Fruit fly (Drosophila melanogaster): ENCODE results near the gene CG4025.

The CG4025 gene

DNA sequence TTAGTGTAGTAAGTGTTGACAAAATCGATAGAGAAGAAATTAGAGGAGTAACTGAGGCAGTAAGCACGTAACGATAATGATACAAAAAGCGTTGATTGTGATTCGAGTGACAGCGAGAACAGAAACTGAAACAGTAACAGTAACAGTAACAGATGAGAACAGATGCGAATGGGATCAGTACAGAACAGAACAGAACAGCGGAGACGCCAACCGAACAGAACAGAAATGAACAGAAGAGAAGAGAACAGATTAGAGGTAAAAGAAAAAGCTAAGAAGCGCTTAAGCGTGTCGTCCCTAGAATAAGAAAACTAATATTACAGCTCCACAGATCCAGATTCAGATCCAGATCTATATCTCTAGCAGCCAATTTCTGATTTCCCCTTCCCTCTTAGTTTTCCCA is 35.9 kb downstream of the CG4025 start:
- TF ChIP-seq Eip78C (GFP tag) (no peak), CG15336 (GFP tag; IDR thresholded peaks at IDR 0.05) (no peak), Sox15 (GFP tag; optimal IDR thresholded peaks at IDR 0.05) (no peak), CG6163 (GFP tag; IDR thresholded peaks at IDR 0.05) (no peak), CG3919 (GFP tag; optimal IDR thresholded peaks at IDR 0.05) (no peak), CG1621 (tag; optimal IDR thresholded peaks at IDR 0.05) (no peak), Ets21C (GFP tag; optimal IDR thresholded peaks at IDR 0.05) (no peak), svp (GFP tag) (no peak), CG6854 (GFP tag; optimal IDR thresholded peaks at IDR 0.05) (no peak), fkh (GFP tag; optimal IDR thresholded peaks at IDR 0.05) (no peak), Sox14 (GFP tag; optimal IDR thresholded peaks at IDR 0.05) (no peak), CG6808 (GFP tag; optimal IDR thresholded peaks at IDR 0.05) (no peak), ss (GFP tag; optimal IDR thresholded peaks at IDR 0.05) (no peak), Eip75B (GFP tag; optimal IDR thresholded peaks at IDR 0.05) (no peak), achi (GFP tag; optimal IDR thresholded peaks at IDR 0.05) (no peak), topi (GFP tag; optimal IDR thresholded peaks at IDR 0.05) (no peak), CG3032 (tag; optimal IDR thresholded peaks at IDR 0.05) (no peak), Met (GFP tag; optimal IDR thresholded peaks at IDR 0.05) (no peak), CG11294 (GFP tag; IDR thresholded peaks at IDR 0.05) (no peak)

DNA sequence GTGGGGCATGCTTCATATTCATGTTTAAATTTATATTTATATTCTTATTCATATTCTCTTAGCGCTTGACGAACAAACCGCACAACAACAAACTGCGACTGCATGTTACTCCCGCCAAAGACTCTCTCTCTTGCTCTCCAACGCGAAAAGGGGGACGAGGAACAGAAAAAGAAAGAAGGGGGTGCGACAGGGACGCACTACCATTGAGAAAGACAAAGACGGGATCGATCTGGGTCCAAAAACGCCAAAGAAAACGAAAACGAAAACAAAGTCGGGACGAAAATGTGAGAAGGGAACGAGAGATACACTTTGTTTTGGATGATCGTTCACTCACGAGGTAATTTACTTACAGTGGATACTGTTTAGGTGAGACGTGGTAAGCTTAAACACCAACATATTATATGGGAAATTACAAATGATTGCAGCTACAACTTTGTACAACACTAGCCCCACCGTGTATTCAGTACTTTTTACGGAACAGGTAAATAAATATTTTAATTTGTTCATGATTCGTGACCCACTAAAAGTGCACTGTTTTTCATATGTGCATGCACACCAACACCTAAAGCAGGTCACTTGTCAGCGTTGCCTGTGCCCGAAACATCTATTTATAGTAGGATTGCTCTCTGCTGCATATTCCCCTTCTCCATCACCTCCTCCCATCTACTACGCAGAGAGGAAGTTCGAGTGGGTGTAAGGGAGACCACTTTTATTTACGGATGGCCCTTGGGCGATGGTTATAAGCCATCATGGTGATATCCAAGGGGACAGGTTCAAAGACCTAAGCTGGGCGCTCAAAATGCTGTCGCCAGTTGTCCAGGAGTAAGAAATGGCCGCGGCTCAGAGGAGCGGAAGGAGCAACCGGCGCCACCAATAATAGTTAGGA is 45.2 kb downstream of the CG4025 start:
- TF ChIP-seq CG6808 (GFP tag; optimal IDR thresholded peaks at IDR 0.05) (peak; percentile 74), fkh (GFP tag; optimal IDR thresholded peaks at IDR 0.05) (no peak), svp (GFP tag) (peak; percentile 94), Met (GFP tag; optimal IDR thresholded peaks at IDR 0.05) (peak; percentile 78), Eip75B (GFP tag; optimal IDR thresholded peaks at IDR 0.05) (peak; percentile 84), Sox14 (GFP tag; optimal IDR thresholded peaks at IDR 0.05) (peak; percentile 84), fd85E (GFP tag; optimal IDR thresholded peaks at IDR 0.05) (no peak), fd59A (GFP tag; optimal IDR thresholded peaks at IDR 0.05) (peak; percentile 68), CG15336 (GFP tag; IDR thresholded peaks at IDR 0.05) (peak; percentile 70), CG8632 (GFP tag; optimal IDR thresholded peaks at IDR 0.05) (peak; percentile 68), CG10631 (GFP tag; optimal IDR thresholded peaks at IDR 0.05) (peak; percentile 66), CG6276 (GFP tag; optimal IDR thresholded peaks at IDR 0.05) (no peak), CG6854 (GFP tag; optimal IDR thresholded peaks at IDR 0.05) (no peak), lz (GFP tag; optimal IDR thresholded peaks at IDR 0.05) (peak; percentile 73), spab (GFP tag; optimal IDR thresholded peaks at IDR 0.05) (peak; percentile 55), achi (GFP tag; optimal IDR thresholded peaks at IDR 0.05) (peak; percentile 70), ss (GFP tag; optimal IDR thresholded peaks at IDR 0.05) (peak; percentile 66 to 73), CG11294 (GFP tag; IDR thresholded peaks at IDR 0.05) (peak; percentile 34; the same call in 1 of the 2 replicates), CG4318 (GFP tag; optimal IDR thresholded peaks at IDR 0.05) (peak; percentile 34), dsx (GFP tag; optimal IDR thresholded peaks at IDR 0.05; ENCODE audit: poor library complexity, severe bottlenecking) (peak; percentile 66), CG16779 (tag; optimal IDR thresholded peaks at IDR 0.05) (no peak), topi (GFP tag; optimal IDR thresholded peaks at IDR 0.05) (peak; percentile 78), Gug (GFP tag; IDR thresholded peaks at IDR 0.05) (peak; percentile 48), CG6792 (GFP tag; optimal IDR thresholded peaks at IDR 0.05) (peak; percentile 73), Eip93F (GFP tag; optimal IDR thresholded peaks at IDR 0.05) (peak; percentile 57), CG31627 (GFP tag; optimal IDR thresholded peaks at IDR 0.05) (peak; percentile 68), Ets21C (GFP tag; optimal IDR thresholded peaks at IDR 0.05) (peak; percentile 59), Hr4 (GFP tag; optimal IDR thresholded peaks at IDR 0.05) (peak; percentile 71), cyc (GFP tag; optimal IDR thresholded peaks at IDR 0.05) (peak; percentile 70), CG34406 (GFP tag; optimal IDR thresholded peaks at IDR 0.05) (peak; percentile 68), CG1621 (tag; optimal IDR thresholded peaks at IDR 0.05) (peak; percentile 26), CG7368 (GFP tag; optimal IDR thresholded peaks at IDR 0.05) (peak; percentile 68), CG32006 (GFP tag; optimal IDR thresholded peaks at IDR 0.05) (peak; percentile 68), vri (GFP tag; optimal IDR thresholded peaks at IDR 0.05) (no peak), Hr39 (GFP tag; optimal IDR thresholded peaks at IDR 0.05) (peak; percentile 80), CG8319 (GFP tag; optimal IDR thresholded peaks at IDR 0.05) (peak; percentile 41), Smox (GFP tag; optimal IDR thresholded peaks at IDR 0.05) (peak; percentile 70), salr (GFP tag; optimal IDR thresholded peaks at IDR 0.05) (peak; percentile 37 to 55), Ets96B (tag; optimal IDR thresholded peaks at IDR 0.05) (peak; percentile 66), net (GFP tag; optimal IDR thresholded peaks at IDR 0.05) (peak; percentile 61), pdm3 (GFP tag; optimal IDR thresholded peaks at IDR 0.05) (peak; percentile 75)
